Worm (Caenorhabditis elegans) whole organism, L2 larva: ENCODE results near the gene sri-34.

ENCODE experiments used
- R02D3.7 ChIP-seq: fragments of 150-350 bp; optimal IDR thresholded peaks from 2 replicates; lab custom pipeline; 2014; ENCODE audit warnings: missing biosample characterization, missing genetic modification characterization
- gmeb-1 ChIP-seq: fragments of 150-350 bp; optimal IDR thresholded peaks from 2 replicates; lab custom pipeline; 2014; ENCODE audit warnings: missing biosample characterization, missing genetic modification characterization
- lin-11 ChIP-seq: fragments of 150-350 bp; sonication (generic microtip); optimal IDR thresholded peaks from 2 replicates; lab custom pipeline; 2014; ENCODE audit warnings: missing biosample characterization, missing genetic modification characterization, inconsistent platforms, mixed read lengths
- lin-39 ChIP-seq: fragments of 150-350 bp; optimal IDR thresholded peaks from 2 replicates; lab custom pipeline; 2014; ENCODE audit warnings: missing biosample characterization, missing genetic modification reagents, missing genetic modification characterization
- mdl-1 ChIP-seq, 2 experiments: fragments of 150-350 bp in 1 of 2; sonication (generic microtip) in 1 of 2; optimal IDR thresholded peaks; 2 replicates each; lab custom pipeline; 2017; ENCODE audit warnings: missing biosample characterization in 2 of 2, missing genetic modification characterization in 2 of 2
- nhr-23 ChIP-seq: fragments of 150-350 bp; optimal IDR thresholded peaks from 2 replicates; lab custom pipeline; 2014; ENCODE audit warnings: missing biosample characterization, missing genetic modification reagents, missing genetic modification characterization
- unc-39 ChIP-seq: fragments of 150-350 bp; optimal IDR thresholded peaks from 2 replicates; lab custom pipeline; 2014; ENCODE audit warnings: missing biosample characterization, missing genetic modification characterization
- unc-62 ChIP-seq: fragments of 150-350 bp; optimal IDR thresholded peaks from 2 replicates; lab custom pipeline; 2014; ENCODE audit warnings: missing biosample characterization, missing genetic modification reagents, missing genetic modification characterization

DNA sequence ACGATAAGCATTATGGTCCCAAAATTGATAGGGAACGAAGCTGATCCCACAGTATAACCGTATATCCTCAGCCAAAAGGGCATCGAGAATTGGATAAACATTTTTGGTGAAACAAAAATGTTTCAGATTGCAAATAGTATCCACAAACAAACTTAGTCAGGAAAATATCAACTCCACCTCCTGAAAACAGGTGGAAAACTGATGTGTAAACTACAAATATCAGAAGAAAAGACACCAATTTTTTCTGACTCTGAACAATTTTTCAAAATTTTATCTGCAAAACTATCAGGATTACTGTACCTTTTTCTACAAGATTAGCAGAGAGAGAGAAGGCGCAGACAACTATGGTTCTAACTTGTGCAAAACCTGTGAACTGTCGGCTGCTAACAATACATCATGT is 43.6 kb upstream of the sri-34 start, which contains the start of gene sri-53:
- TF ChIP-seq R02D3.7 (tag; lab: Kevin White, UChicago): no peak
- no peak for TF ChIP-seq lin-11 (tag; lab: Kevin White, UChicago)
- TF ChIP-seq nhr-23 (tag; lab: Kevin White, UChicago): no peak
- TF ChIP-seq mdl-1 (tag; optimal IDR thresholded peaks at IDR 0.05; lab: Kevin White, UChicago): no peak
- TF ChIP-seq lin-39: no peak
- TF ChIP-seq gmeb-1 (tag; lab: Kevin White, UChicago): no peak
- TF ChIP-seq unc-62: no peak
- no peak for TF ChIP-seq unc-39 (tag; lab: Kevin White, UChicago)
